Fruit fly (Drosophila melanogaster) whole organism, embryonic: ENCODE data around the gene CG13360.
A peak's percentile ranks its signal among the peaks of the same experiment; 100 is the strongest.

ENCODE experiments used
- CG10209 ChIP-seq: fragments of 200-800 bp; sonication (Bioruptor generic); optimal IDR thresholded peaks from 3 replicates; lab custom pipeline; 2017; ENCODE audit warnings: missing biosample characterization, mild to moderate bottlenecking, missing genetic modification characterization, missing genetic modification reagents
- CG10431 ChIP-seq: fragments of 200-800 bp; sonication (Bioruptor generic); optimal IDR thresholded peaks from 3 replicates; lab custom pipeline; 2018; ENCODE audit warnings: missing biosample characterization, mild to moderate bottlenecking, missing genetic modification characterization
- CG11085 ChIP-seq: fragments of 200-800 bp; sonication (Bioruptor generic); IDR thresholded peaks from 2 replicates; pipeline ENCODE4 v1.3.6; 2022; ENCODE audit warnings: missing biosample characterization, missing genetic modification characterization
- CG12071 ChIP-seq: fragments of 200-800 bp; sonication (Bioruptor generic); optimal IDR thresholded peaks from 3 replicates; lab custom pipeline; 2018; ENCODE audit warnings: missing biosample characterization, mild to moderate bottlenecking, missing genetic modification characterization
- CG13123 ChIP-seq: fragments of 200-800 bp; sonication (Bioruptor generic); optimal IDR thresholded peaks from 2 replicates; lab custom pipeline; 2016; ENCODE audit warnings: missing biosample characterization, missing genetic modification characterization
- CG13775 ChIP-seq: fragments of 200-800 bp; sonication (Bioruptor generic); optimal IDR thresholded peaks from 3 replicates; lab custom pipeline; 2017; ENCODE audit warnings: missing biosample characterization, mild to moderate bottlenecking, missing genetic modification characterization
- CG13894 ChIP-seq: fragments of 200-800 bp; sonication (Bioruptor generic); optimal IDR thresholded peaks from 3 replicates; lab custom pipeline; 2018; ENCODE audit warnings: missing biosample characterization, mild to moderate bottlenecking, missing genetic modification characterization, moderate library complexity
- CG14441 ChIP-seq: fragments of 200-800 bp; sonication (Bioruptor generic); IDR thresholded peaks from 2 replicates; pipeline ENCODE4 v1.3.6; 2022; ENCODE audit warnings: missing biosample characterization, missing genetic modification characterization
- CG14710 ChIP-seq: fragments of 200-800 bp; sonication (Bioruptor generic); optimal IDR thresholded peaks from 3 replicates; lab custom pipeline; 2019; ENCODE audit warnings: missing biosample characterization, mild to moderate bottlenecking, missing genetic modification characterization, moderate library complexity
- CG16779 ChIP-seq: fragments of 200-800 bp; sonication (Bioruptor generic); IDR thresholded peaks from 2 replicates; pipeline ENCODE4 v1.3.6; 2022; ENCODE audit warnings: missing biosample characterization, missing genetic modification characterization
- CG16863 ChIP-seq: fragments of 200-800 bp; sonication (Bioruptor generic); optimal IDR thresholded peaks from 3 replicates; lab custom pipeline; 2016; ENCODE audit warnings: missing biosample characterization, missing genetic modification characterization
- CG17361 ChIP-seq: fragments of 200-800 bp; sonication (Bioruptor generic); IDR thresholded peaks from 3 replicates; pipeline ENCODE4 v1.3.6; 2022; ENCODE audit warnings: missing biosample characterization, missing genetic modification characterization
- CG17829 ChIP-seq: fragments of 200-800 bp; optimal IDR thresholded peaks from 2 replicates; lab custom pipeline; 2019; ENCODE audit warnings: missing biosample characterization, mild to moderate bottlenecking, missing genetic modification characterization, moderate library complexity
- CG18619 ChIP-seq: fragments of 200-800 bp; sonication (Bioruptor generic); optimal IDR thresholded peaks from 3 replicates; lab custom pipeline; 2017; ENCODE audit warnings: missing biosample characterization, mild to moderate bottlenecking, missing genetic modification characterization
- CG2116 ChIP-seq: fragments of 200-800 bp; sonication (Bioruptor generic); optimal IDR thresholded peaks from 3 replicates; lab custom pipeline; 2018; ENCODE audit warnings: missing biosample characterization, mild to moderate bottlenecking, missing genetic modification characterization
- CG2120 ChIP-seq: fragments of 200-800 bp; sonication (Bioruptor generic); optimal IDR thresholded peaks from 3 replicates; lab custom pipeline; 2016; ENCODE audit warnings: missing biosample characterization, missing genetic modification characterization
- CG2678 ChIP-seq: fragments of 200-800 bp; sonication (Bioruptor generic); optimal IDR thresholded peaks from 3 replicates; lab custom pipeline; 2019; ENCODE audit warnings: missing biosample characterization, mild to moderate bottlenecking, missing genetic modification characterization, moderate library complexity
- CG43689 ChIP-seq: fragments of 200-800 bp; sonication (Bioruptor generic); IDR thresholded peaks from 2 replicates; pipeline ENCODE4 v1.3.6; 2022; ENCODE audit warnings: missing biosample characterization, missing genetic modification characterization
- CG7928 ChIP-seq: fragments of 200-800 bp; sonication (Bioruptor generic); optimal IDR thresholded peaks from 2 replicates; lab custom pipeline; 2017; ENCODE audit warnings: missing biosample characterization, mild to moderate bottlenecking, missing genetic modification characterization
- CG7987 ChIP-seq: fragments of 200-800 bp; sonication (Bioruptor generic); optimal IDR thresholded peaks from 2 replicates; lab custom pipeline; 2018; ENCODE audit warnings: missing biosample characterization, mild to moderate bottlenecking, missing genetic modification characterization, moderate library complexity
- CG8924 ChIP-seq: fragments of 200-800 bp; optimal IDR thresholded peaks from 3 replicates; lab custom pipeline; 2019; ENCODE audit warnings: missing biosample characterization, mild to moderate bottlenecking, missing genetic modification characterization, moderate library complexity
- CG9727 ChIP-seq: fragments of 200-800 bp; sonication (Bioruptor generic); optimal IDR thresholded peaks from 3 replicates; lab custom pipeline; 2017; ENCODE audit warnings: missing biosample characterization, mild to moderate bottlenecking, missing genetic modification characterization
- Chrac-16 ChIP-seq: fragments of 200-800 bp; sonication (Bioruptor generic); optimal IDR thresholded peaks from 3 replicates; lab custom pipeline; 2016; ENCODE audit warnings: missing biosample characterization, missing genetic modification characterization
- D19B ChIP-seq: fragments of 200-800 bp; sonication (Bioruptor generic); optimal IDR thresholded peaks from 2 replicates; lab custom pipeline; 2017; ENCODE audit warnings: missing biosample characterization, mild to moderate bottlenecking, missing genetic modification characterization
- Max ChIP-seq: fragments of 200-800 bp; sonication (Bioruptor generic); optimal IDR thresholded peaks from 2 replicates; lab custom pipeline; 2016; ENCODE audit warnings: missing biosample characterization, mild to moderate bottlenecking, missing genetic modification characterization
- Oli ChIP-seq: fragments of 200-800 bp; sonication (Bioruptor generic); optimal IDR thresholded peaks from 2 replicates; lab custom pipeline; 2018; ENCODE audit warnings: missing biosample characterization, mild to moderate bottlenecking, missing genetic modification characterization, moderate library complexity
- Tbp ChIP-seq: fragments of >200 bp; optimal IDR thresholded peaks from 2 replicates; lab custom pipeline; 2018; ENCODE audit warnings: missing biosample characterization, missing genetic modification characterization
- amos ChIP-seq: fragments of 200-800 bp; sonication (Bioruptor generic); IDR thresholded peaks from 2 replicates; pipeline ENCODE4 v1.3.6; 2022; ENCODE audit warnings: missing biosample characterization, missing genetic modification characterization; ENCODE audit not compliant: partially characterized antibody
- crp ChIP-seq, 2 experiments: fragments of 200-800 bp; sonication (Bioruptor generic); optimal IDR thresholded peaks; 2 replicates in 1 of 2; 3 replicates in 1 of 2; lab custom pipeline; 2017; ENCODE audit warnings: missing biosample characterization in 2 of 2, missing genetic modification characterization in 2 of 2, mild to moderate bottlenecking in 1 of 2, moderate library complexity in 1 of 2
- cwo ChIP-seq: fragments of 200-800 bp; sonication (Bioruptor generic); optimal IDR thresholded peaks from 3 replicates; lab custom pipeline; 2017; ENCODE audit warnings: missing biosample characterization, missing genetic modification characterization, mild to moderate bottlenecking, moderate library complexity, missing genetic modification reagents
- disco-r ChIP-seq: fragments of 200-800 bp; sonication (Bioruptor generic); optimal IDR thresholded peaks from 2 replicates; lab custom pipeline; 2016; ENCODE audit warnings: missing biosample characterization, missing genetic modification characterization
- dmrt99B ChIP-seq: fragments of 200-800 bp; sonication (Bioruptor generic); optimal IDR thresholded peaks from 2 replicates; lab custom pipeline; 2018; ENCODE audit warnings: missing biosample characterization, mild to moderate bottlenecking, missing genetic modification characterization, moderate library complexity
- en ChIP-seq: fragments of 200-800 bp; sonication (Bioruptor generic); optimal IDR thresholded peaks from 2 replicates; lab custom pipeline; 2016; ENCODE audit warnings: missing biosample characterization, missing genetic modification characterization
- fd102C ChIP-seq: fragments of 200-800 bp; sonication (Bioruptor generic); optimal IDR thresholded peaks from 2 replicates; lab custom pipeline; 2018; ENCODE audit warnings: missing biosample characterization, mild to moderate bottlenecking, missing genetic modification characterization, moderate library complexity
- gsb-n ChIP-seq: fragments of 200-800 bp; sonication (Bioruptor generic); optimal IDR thresholded peaks from 3 replicates; lab custom pipeline; 2018; ENCODE audit warnings: missing biosample characterization, mild to moderate bottlenecking, missing genetic modification characterization
- gt ChIP-seq: fragments of 200-800 bp; sonication (Bioruptor generic); IDR thresholded peaks from 2 replicates; pipeline ENCODE4 v1.3.6; 2022; ENCODE audit warnings: missing biosample characterization, missing genetic modification characterization
- kah ChIP-seq: fragments of 200-800 bp; sonication (Bioruptor generic); optimal IDR thresholded peaks from 2 replicates; lab custom pipeline; 2018; ENCODE audit warnings: missing biosample characterization, mild to moderate bottlenecking, missing genetic modification characterization
- maf-S ChIP-seq: fragments of 200-800 bp; sonication (Bioruptor generic); optimal IDR thresholded peaks from 2 replicates; lab custom pipeline; 2016; ENCODE audit warnings: missing biosample characterization, missing genetic modification characterization
- mld ChIP-seq: fragments of 200-800 bp; sonication (Bioruptor generic); IDR thresholded peaks from 3 replicates; pipeline ENCODE4 v1.3.6; 2022; ENCODE audit warnings: missing biosample characterization, missing genetic modification characterization; ENCODE audit not compliant: partially characterized antibody
- nmo ChIP-seq: fragments of 200-800 bp; sonication (Bioruptor generic); optimal IDR thresholded peaks from 2 replicates; lab custom pipeline; 2018; ENCODE audit warnings: missing biosample characterization, mild to moderate bottlenecking, missing genetic modification characterization, moderate library complexity
- onecut ChIP-seq: fragments of 200-800 bp; sonication (Bioruptor generic); IDR thresholded peaks from 2 replicates; pipeline ENCODE4 v1.3.6; 2022; ENCODE audit warnings: missing biosample characterization, missing genetic modification characterization
- otp ChIP-seq: fragments of 200-800 bp; sonication (Bioruptor generic); IDR thresholded peaks from 3 replicates; pipeline ENCODE4, ENCODE4 v1.3.6; 2022; ENCODE audit warnings: missing biosample characterization, missing genetic modification characterization
- prd ChIP-seq, 3 experiments: fragments of >200 bp in 2 of 3; fragments of 200-800 bp in 1 of 3; sonication (Bioruptor generic) in 1 of 3; optimal IDR thresholded peaks in 2 of 3; IDR thresholded peaks in 1 of 3; 2 replicates in 2 of 3; 3 replicates in 1 of 3; pipeline versions ENCODE4 v1.3.6 to Lab custom; 2017 to 2022; ENCODE audit warnings: missing biosample characterization in 1 of 3, missing genetic modification characterization in 1 of 3
- seq ChIP-seq: fragments of 200-800 bp; sonication (Bioruptor generic); IDR thresholded peaks from 2 replicates; pipeline ENCODE4 v1.3.6; 2022; ENCODE audit warnings: missing biosample characterization, missing genetic modification characterization
- stwl ChIP-seq: fragments of 200-800 bp; sonication (Bioruptor generic); optimal IDR thresholded peaks from 3 replicates; lab custom pipeline; 2018; ENCODE audit warnings: missing biosample characterization, mild to moderate bottlenecking, missing genetic modification characterization, moderate library complexity
- wek ChIP-seq: fragments of 200-800 bp; sonication (Bioruptor generic); optimal IDR thresholded peaks from 3 replicates; lab custom pipeline; 2018; ENCODE audit warnings: missing biosample characterization, mild to moderate bottlenecking, missing genetic modification characterization, moderate library complexity

Gene CG13360

dm6 chrX:801157-801872 lies 11.4 kb upstream of the CG13360 start, which contains the start of gene Rbf (continued):
- peak; percentile 31 for TF ChIP-seq CG2120 (GFP tag; lab: Kevin White, UChicago)

dm6 chrX:796397-796989 lies 6.6 kb upstream of the CG13360 start:
- TF ChIP-seq gt (GFP tag; lab: Robert Waterston, UW) (no peak), CG8924 (peak; percentile 10), crp (GFP tag; optimal IDR thresholded peaks at IDR 0.05; lab: Kevin White, UChicago) (peak; percentile 10 to 82), CG10431 (GFP tag; lab: Kevin White, UChicago) (peak; percentile 6), CG14441 (GFP tag; lab: Robert Waterston, UW) (no peak), gsb-n (peak; percentile 21), CG11085 (GFP tag; lab: Robert Waterston, UW) (no peak), CG7928 (GFP tag; lab: Kevin White, UChicago) (no peak), CG17361 (no peak), Tbp (GFP tag; lab: Kevin White, UChicago) (no peak), CG16863 (GFP tag; lab: Kevin White, UChicago) (no peak), en (no peak), CG43689 (GFP tag; lab: Robert Waterston, UW) (no peak), CG13894 (tag; lab: Kevin White, UChicago) (peak; percentile 44), maf-S (GFP tag; lab: Kevin White, UChicago) (no peak), prd (optimal IDR thresholded peaks at IDR 0.05; lab: Kevin White, UChicago) (no peak), prd (GFP tag; IDR thresholded peaks at IDR 0.05; lab: Robert Waterston, UW) (no peak), cwo (GFP tag; lab: Kevin White, UChicago) (peak; percentile 9), nmo (GFP tag; lab: Kevin White, UChicago) (peak; percentile 11), stwl (tag; lab: Kevin White, UChicago) (no peak), CG10209 (GFP tag; lab: Kevin White, UChicago) (no peak), CG16779 (no peak), otp (GFP tag; lab: Robert Waterston, UW) (0 out of 3 replicates have a peak, but pooled peaks have one; percentile 39), Chrac-16 (GFP tag; lab: Kevin White, UChicago) (no peak), CG18619 (GFP tag; lab: Kevin White, UChicago) (no peak), CG2116 (no peak), Max (GFP tag; lab: Kevin White, UChicago) (peak; percentile 38), CG12071 (GFP tag; lab: Kevin White, UChicago) (no peak), seq (GFP tag; lab: Robert Waterston, UW) (no peak), Oli (tag; lab: Kevin White, UChicago) (no peak), CG7987 (GFP tag; lab: Kevin White, UChicago) (peak; percentile 44), CG14710 (tag; lab: Kevin White, UChicago) (peak; percentile 60), onecut (GFP tag; lab: Robert Waterston, UW) (no peak), fd102C (GFP tag; lab: Kevin White, UChicago) (no peak), CG17829 (tag; lab: Kevin White, UChicago) (peak; percentile 50), dmrt99B (no peak), D19B (no peak), mld (GFP tag; lab: Robert Waterston, UW) (peak; percentile 96), CG9727 (GFP tag; lab: Kevin White, UChicago) (peak; percentile 2), CG13123 (no peak), CG2678 (tag; lab: Kevin White, UChicago) (no peak), CG13775 (GFP tag; lab: Kevin White, UChicago) (no peak), disco-r (no peak), wek (GFP tag; lab: Kevin White, UChicago) (no peak), amos (GFP tag; lab: Robert Waterston, UW) (peak; percentile 95), kah (GFP tag; lab: Kevin White, UChicago) (peak; percentile 33)
